Fruit fly (Drosophila melanogaster) whole organism, pupa: Measurements from ENCODE around the gene CG8001.

ENCODE experiments used
- CG14655 ChIP-seq: fragments of 200-800 bp; sonication (Bioruptor generic); optimal IDR thresholded peaks from 3 replicates; lab custom pipeline; 2017; ENCODE audit warnings: mild to moderate bottlenecking, missing biosample characterization, missing genetic modification reagents, missing genetic modification characterization
- CG17806 ChIP-seq: fragments of 200-800 bp; sonication (Bioruptor generic); optimal IDR thresholded peaks from 2 replicates; lab custom pipeline; 2018; ENCODE audit warnings: missing biosample characterization, mild to moderate bottlenecking, missing genetic modification characterization, moderate library complexity
- CG32121 ChIP-seq: fragments of 200-800 bp; sonication (Bioruptor generic); IDR thresholded peaks from 2 replicates; pipeline ENCODE4 v1.3.6; 2022; ENCODE audit warnings: missing biosample characterization, missing genetic modification characterization
- CG8159 ChIP-seq: fragments of 200-800 bp; sonication (Bioruptor generic); optimal IDR thresholded peaks from 3 replicates; lab custom pipeline; 2018; ENCODE audit warnings: missing biosample characterization, mild to moderate bottlenecking, missing genetic modification characterization, moderate library complexity
- D1 ChIP-seq: fragments of 200-800 bp; sonication (Bioruptor generic); optimal IDR thresholded peaks from 2 replicates; lab custom pipeline; 2018; ENCODE audit warnings: missing biosample characterization, mild to moderate bottlenecking, missing genetic modification characterization, moderate library complexity
- Ets98B ChIP-seq: fragments of 200-800 bp; sonication (Bioruptor generic); IDR thresholded peaks from 2 replicates; pipeline ENCODE4 v1.3.6; 2022; ENCODE audit warnings: missing biosample characterization, missing genetic modification characterization
- Pif1A ChIP-seq: fragments of 200-800 bp; sonication (Bioruptor generic); optimal IDR thresholded peaks from 3 replicates; lab custom pipeline; 2016; ENCODE audit warnings: missing biosample characterization, missing genetic modification characterization
- Pif1B ChIP-seq: fragments of 200-800 bp; sonication (Bioruptor generic); optimal IDR thresholded peaks from 3 replicates; lab custom pipeline; 2016; ENCODE audit warnings: missing biosample characterization, missing genetic modification characterization
- Snoo ChIP-seq: fragments of 200-800 bp; sonication (Bioruptor generic); optimal IDR thresholded peaks from 3 replicates; lab custom pipeline; 2017; ENCODE audit warnings: missing biosample characterization, mild to moderate bottlenecking, missing genetic modification characterization, inconsistent platforms
- fd96Ca ChIP-seq: fragments of 200-800 bp; sonication (Bioruptor generic); IDR thresholded peaks from 3 replicates; pipeline ENCODE4 v1.3.6; 2022; ENCODE audit warnings: missing biosample characterization, missing genetic modification characterization
- rn ChIP-seq: fragments of 200-800 bp; sonication (Bioruptor generic); IDR thresholded peaks from 2 replicates; pipeline ENCODE4 v1.3.6; 2022; ENCODE audit warnings: missing biosample characterization, missing genetic modification characterization

dm6 chr3L:1745432-1745831 lies 10.5 kb upstream of the CG8001 start:
- TF ChIP-seq Ets98B = no peak
- no peak for TF ChIP-seq Pif1B (GFP tag; lab: Kevin White, UChicago)
- TF ChIP-seq CG17806 (tag; lab: Kevin White, UChicago) = no peak
- no peak for TF ChIP-seq CG8159 (tag; lab: Kevin White, UChicago)
- TF ChIP-seq Pif1A (GFP tag; lab: Kevin White, UChicago) = no peak
- TF ChIP-seq CG14655 (GFP tag; lab: Kevin White, UChicago) = no peak
- TF ChIP-seq fd96Ca (GFP tag; lab: Robert Waterston, UW) = no peak
- TF ChIP-seq D1 (tag; lab: Kevin White, UChicago) = no peak
- TF ChIP-seq rn = no peak
- TF ChIP-seq Snoo (tag; lab: Kevin White, UChicago) = no peak
- no peak for TF ChIP-seq CG32121 (GFP tag; lab: Robert Waterston, UW)
